Fruit fly (Drosophila melanogaster): ENCODE results near the gene Uro.

dm6 chr2L:7750631-7751161, 29.2 kb upstream of the Uro start:
- TF ChIP-seq CG8478 (optimal IDR thresholded peaks at IDR 0.05), result no peak
- TF ChIP-seq CTCF (optimal IDR thresholded peaks at IDR 0.05), result no peak

All from S2 (cell line).